Worm (Caenorhabditis elegans) whole organism, L4 larva: ENCODE measurements around the gene ppk-2.

Experiments used
- F10B5.3 ChIP-seq: sonication (generic microtip); optimal IDR thresholded peaks from 2 replicates; lab custom pipeline; 2016; ENCODE audit warnings: mild to moderate bottlenecking, missing genetic modification characterization, missing compliant biosample characterization
- F26F4.8 ChIP-seq: fragments of 200-800 bp; sonication (Bioruptor generic); conservative IDR thresholded peaks from 2 replicates; pipeline ENCODE4 v1.3.6; 2022; ENCODE audit warnings: missing genetic modification characterization, missing compliant biosample characterization
- R02D3.7 ChIP-seq: fragments of 150-350 bp; sonication (generic microtip); optimal IDR thresholded peaks from 3 replicates; lab custom pipeline; 2014; ENCODE audit warnings: missing biosample characterization, missing genetic modification characterization
- Y5F2A.4 ChIP-seq: fragments of 200-800 bp; sonication (Bioruptor generic); optimal IDR thresholded peaks from 2 replicates; lab custom pipeline; 2018; ENCODE audit warnings: mild to moderate bottlenecking, missing genetic modification characterization, missing compliant biosample characterization
- ZK546.5 ChIP-seq, 2 experiments: sonication (generic microtip); optimal IDR thresholded peaks; 2 replicates each; lab custom pipeline; 2017; ENCODE audit warnings: missing biosample characterization in 2 of 2, missing genetic modification characterization in 2 of 2
- arid-1 ChIP-seq: fragments of 200-800 bp; sonication (Bioruptor generic); conservative IDR thresholded peaks from 2 replicates; pipeline ENCODE4 v1.3.6; 2022; ENCODE audit warnings: missing genetic modification reagents, missing genetic modification characterization, missing compliant biosample characterization
- ceh-44 ChIP-seq: fragments of 200-800 bp; sonication (Bioruptor generic); IDR thresholded peaks from 2 replicates; pipeline ENCODE4 v1.3.6; 2022; ENCODE audit warnings: missing genetic modification reagents, missing genetic modification characterization, missing compliant biosample characterization
- ceh-62 ChIP-seq: sonication (generic microtip); optimal IDR thresholded peaks from 2 replicates; lab custom pipeline; 2017; ENCODE audit warnings: missing biosample characterization, missing genetic modification characterization
- ceh-82 ChIP-seq: sonication (generic microtip); optimal IDR thresholded peaks from 2 replicates; lab custom pipeline; 2017; ENCODE audit warnings: missing biosample characterization, missing genetic modification characterization
- ces-1 ChIP-seq: fragments of 150-350 bp; sonication (generic microtip); optimal IDR thresholded peaks from 4 replicates; lab custom pipeline; 2014; ENCODE audit warnings: missing biosample characterization, missing genetic modification reagents, missing genetic modification characterization
- daf-12 ChIP-seq: fragments of 150-350 bp; optimal IDR thresholded peaks from 2 replicates; lab custom pipeline; 2014; ENCODE audit warnings: missing biosample characterization, missing genetic modification reagents, missing genetic modification characterization
- daf-8 ChIP-seq: fragments of 200-800 bp; sonication (Bioruptor generic); IDR thresholded peaks from 2 replicates; pipeline ENCODE4 v1.3.6; 2022; ENCODE audit warnings: missing genetic modification characterization, missing compliant biosample characterization
- dmd-6 ChIP-seq: fragments of 200-800 bp; sonication (Bioruptor generic); IDR thresholded peaks from 2 replicates; pipeline ENCODE4 v1.3.6; 2022; ENCODE audit warnings: missing genetic modification reagents, missing genetic modification characterization, missing compliant biosample characterization
- dmd-8 ChIP-seq: fragments of 200-800 bp; sonication (Bioruptor generic); IDR thresholded peaks from 2 replicates; pipeline ENCODE4 v1.3.6; 2022; ENCODE audit warnings: missing genetic modification characterization, missing compliant biosample characterization
- duxl-1 ChIP-seq: sonication (generic microtip); optimal IDR thresholded peaks from 2 replicates; lab custom pipeline; 2016; ENCODE audit warnings: mild to moderate bottlenecking, missing genetic modification characterization, moderate library complexity, missing compliant biosample characterization; ENCODE audit not compliant: poor library complexity
- dve-1 ChIP-seq: sonication (generic microtip); optimal IDR thresholded peaks from 2 replicates; lab custom pipeline; 2017; ENCODE audit warnings: antibody characterized with exemption, mild to moderate bottlenecking, missing genetic modification characterization, missing compliant biosample characterization; ENCODE audit not compliant: insufficient read depth
- egl-43 ChIP-seq: fragments of 200-800 bp; sonication (Bioruptor generic); IDR thresholded peaks from 2 replicates; pipeline ENCODE4 v1.3.6; 2022; ENCODE audit warnings: missing genetic modification reagents, missing genetic modification characterization, missing compliant biosample characterization
- fkh-10 ChIP-seq: fragments of 150-350 bp; optimal IDR thresholded peaks from 2 replicates; lab custom pipeline; 2014; ENCODE audit warnings: missing biosample characterization, missing genetic modification reagents, missing genetic modification characterization
- fos-1 ChIP-seq: fragments of 150-350 bp; optimal IDR thresholded peaks from 2 replicates; lab custom pipeline; 2014; ENCODE audit warnings: missing biosample characterization, missing genetic modification characterization
- hif-1 ChIP-seq, 2 experiments: sonication (generic microtip); optimal IDR thresholded peaks; 2 replicates each; lab custom pipeline; 2016 to 2017; ENCODE audit warnings: missing compliant biosample characterization in 2 of 2, missing genetic modification characterization in 2 of 2, missing genetic modification reagents in 2 of 2, missing genotype in 2 of 2, mild to moderate bottlenecking in 1 of 2
- lin-1 ChIP-seq: fragments of 200-800 bp; sonication (Bioruptor generic); IDR thresholded peaks from 2 replicates; pipeline ENCODE4 v1.3.6; 2022; ENCODE audit warnings: missing genetic modification reagents, missing genetic modification characterization, missing compliant biosample characterization
- lin-15B ChIP-seq: fragments of 150-350 bp; sonication (generic microtip); optimal IDR thresholded peaks from 3 replicates; lab custom pipeline; 2014; ENCODE audit warnings: missing biosample characterization, missing genetic modification characterization
- lin-39 ChIP-seq: fragments of 150-350 bp; optimal IDR thresholded peaks from 2 replicates; lab custom pipeline; 2014; ENCODE audit warnings: missing biosample characterization, missing genetic modification reagents, missing genetic modification characterization
- lsy-2 ChIP-seq, 2 experiments: fragments of 150-350 bp in 1 of 2; sonication (generic microtip) in 1 of 2; optimal IDR thresholded peaks; 2 replicates each; lab custom pipeline; 2014 to 2017; ENCODE audit warnings: missing biosample characterization in 2 of 2, missing genetic modification characterization in 2 of 2
- madf-9 ChIP-seq: fragments of 200-800 bp; sonication (Bioruptor generic); conservative IDR thresholded peaks from 2 replicates; pipeline ENCODE4 v1.3.6; 2022; ENCODE audit warnings: missing genetic modification reagents, missing genetic modification characterization, missing compliant biosample characterization
- mxl-3 ChIP-seq: fragments of 200-800 bp; sonication (Bioruptor generic); optimal IDR thresholded peaks from 2 replicates; lab custom pipeline; 2018; ENCODE audit warnings: mild to moderate bottlenecking, missing genetic modification characterization, missing compliant biosample characterization
- nhr-10 ChIP-seq: fragments of 150-350 bp; optimal IDR thresholded peaks from 2 replicates; lab custom pipeline; 2014; ENCODE audit warnings: missing biosample characterization, missing genetic modification characterization
- nhr-102 ChIP-seq: sonication (generic microtip); optimal IDR thresholded peaks from 2 replicates; lab custom pipeline; 2016; ENCODE audit warnings: mild to moderate bottlenecking, missing genetic modification characterization, moderate library complexity, missing compliant biosample characterization
- nhr-11 ChIP-seq: fragments of 150-350 bp; optimal IDR thresholded peaks from 2 replicates; lab custom pipeline; 2014; ENCODE audit warnings: missing biosample characterization, missing genetic modification characterization
- nhr-237 ChIP-seq: sonication (generic microtip); optimal IDR thresholded peaks from 2 replicates; lab custom pipeline; 2017; ENCODE audit warnings: missing biosample characterization, missing genetic modification characterization
- nhr-25 ChIP-seq: sonication (generic microtip); optimal IDR thresholded peaks from 2 replicates; lab custom pipeline; 2017; ENCODE audit warnings: missing genetic modification characterization, mild to moderate bottlenecking, missing compliant biosample characterization, antibody characterized with exemption, moderate library complexity, borderline replicate concordance; ENCODE audit not compliant: insufficient read depth
- nhr-42 ChIP-seq: fragments of 200-800 bp; sonication (Bioruptor generic); IDR thresholded peaks from 2 replicates; pipeline ENCODE4 v1.3.6; 2022; ENCODE audit warnings: missing genetic modification characterization, missing compliant biosample characterization
- nhr-48 ChIP-seq: sonication (generic microtip); optimal IDR thresholded peaks from 2 replicates; lab custom pipeline; 2016; ENCODE audit warnings: mild to moderate bottlenecking, missing genetic modification characterization, missing compliant biosample characterization
- nhr-6 ChIP-seq: fragments of 150-350 bp; optimal IDR thresholded peaks from 2 replicates; lab custom pipeline; 2014; ENCODE audit warnings: missing biosample characterization, missing genetic modification characterization
- nhr-76 ChIP-seq: fragments of 150-350 bp; optimal IDR thresholded peaks from 2 replicates; lab custom pipeline; 2014; ENCODE audit warnings: missing biosample characterization, missing genetic modification characterization
- nhr-77 ChIP-seq: fragments of 150-350 bp; optimal IDR thresholded peaks from 2 replicates; lab custom pipeline; 2014; ENCODE audit warnings: missing biosample characterization, missing genetic modification characterization
- pha-4 ChIP-seq, 2 experiments: fragments of 150-350 bp in 1 of 2; fragments of 200-800 bp in 1 of 2; sonication (Bioruptor generic) in 1 of 2; IDR thresholded peaks in 1 of 2; optimal IDR thresholded peaks in 1 of 2; 2 replicates each; pipeline versions ENCODE4 v1.3.6 to Lab custom; 2014 to 2022; ENCODE audit warnings: missing genetic modification characterization in 2 of 2, missing genetic modification reagents in 2 of 2, missing biosample characterization in 1 of 2, missing compliant biosample characterization in 1 of 2
- pqm-1 ChIP-seq: sonication (generic microtip); optimal IDR thresholded peaks from 2 replicates; lab custom pipeline; 2017; ENCODE audit warnings: missing biosample characterization, missing genetic modification characterization
- rbr-2 ChIP-seq: sonication (generic microtip); optimal IDR thresholded peaks from 2 replicates; lab custom pipeline; 2016; ENCODE audit warnings: missing genotype, missing genetic modification characterization, missing compliant biosample characterization
- sdz-12 ChIP-seq: fragments of 200-800 bp; sonication (Bioruptor generic); optimal IDR thresholded peaks from 2 replicates; lab custom pipeline; 2018; ENCODE audit warnings: mild to moderate bottlenecking, missing genetic modification characterization, missing compliant biosample characterization
- skn-1 ChIP-seq: fragments of 150-350 bp; optimal IDR thresholded peaks from 2 replicates; lab custom pipeline; 2014; ENCODE audit warnings: missing biosample characterization, missing genetic modification characterization
- snpc-4 ChIP-seq: fragments of 150-350 bp; optimal IDR thresholded peaks from 2 replicates; lab custom pipeline; 2014; ENCODE audit warnings: missing biosample characterization, missing genetic modification characterization
- tag-97 ChIP-seq: fragments of 200-800 bp; sonication (Bioruptor generic); IDR thresholded peaks from 2 replicates; pipeline ENCODE4 v1.3.6; 2022; ENCODE audit warnings: missing genetic modification characterization, missing compliant biosample characterization
- unc-130 ChIP-seq: sonication (generic microtip); optimal IDR thresholded peaks from 2 replicates; lab custom pipeline; 2016; ENCODE audit warnings: missing genetic modification reagents, missing genetic modification characterization, missing compliant biosample characterization
- unc-39 ChIP-seq: sonication (generic microtip); optimal IDR thresholded peaks from 2 replicates; lab custom pipeline; 2017; ENCODE audit warnings: missing biosample characterization, missing genetic modification characterization
- unc-62 ChIP-seq, 3 experiments: fragments of 150-350 bp in 1 of 3; sonication (generic microtip); optimal IDR thresholded peaks in 2 of 3; peaks in 1 of 3; 1 replicate in 1 of 3; 2 replicates in 2 of 3; lab custom pipeline; 2014 to 2017; ENCODE audit warnings: missing biosample characterization in 3 of 3, missing genetic modification characterization in 3 of 3, missing genetic modification reagents in 3 of 3, missing genotype in 1 of 3
- zag-1 ChIP-seq: fragments of 150-350 bp; optimal IDR thresholded peaks from 2 replicates; lab custom pipeline; 2014; ENCODE audit warnings: missing biosample characterization, missing genetic modification characterization
- zip-11 ChIP-seq: fragments of 200-800 bp; sonication (Bioruptor generic); IDR thresholded peaks from 2 replicates; pipeline ENCODE4 v1.3.6; 2022; ENCODE audit warnings: missing genetic modification characterization, missing compliant biosample characterization
- zip-2 ChIP-seq: fragments of 150-350 bp; optimal IDR thresholded peaks from 2 replicates; lab custom pipeline; 2014; ENCODE audit warnings: missing biosample characterization, missing genetic modification characterization
- ztf-11 ChIP-seq: fragments of 150-350 bp; optimal IDR thresholded peaks from 2 replicates; lab custom pipeline; 2014; ENCODE audit warnings: missing biosample characterization, missing genetic modification characterization
- ztf-7 ChIP-seq: fragments of 150-350 bp; optimal IDR thresholded peaks from 2 replicates; lab custom pipeline; 2014; ENCODE audit warnings: missing biosample characterization, missing genetic modification characterization

The ppk-2 gene

ce11 chrIII:2151480-2151995, 49.4 kb downstream of the ppk-2 start, which contains the start of gene gcn-1:
gcn-1 (plus strand) TSS chrIII:2151945.
- TF ChIP-seq nhr-10 (tag; lab: Kevin White, UChicago), result no peak
- TF ChIP-seq sdz-12 (GFP tag; lab: Kevin White, UChicago), result no peak
- no peak for TF ChIP-seq dmd-6 (GFP tag; lab: Robert Waterston, UW)
- no peak for TF ChIP-seq pqm-1 (tag; lab: Kevin White, UChicago)
- TF ChIP-seq nhr-48 (tag; lab: Kevin White, UChicago), result no peak
- TF ChIP-seq duxl-1 (tag; lab: Kevin White, UChicago), result peak; percentile 73
- TF ChIP-seq snpc-4 (tag; lab: Kevin White, UChicago), result no peak
- peak; percentile 53 for TF ChIP-seq ces-1 (GFP tag; lab: Kevin White, UChicago)
- TF ChIP-seq rbr-2 (tag; lab: Kevin White, UChicago), result peak; percentile 8
- TF ChIP-seq zip-11 (GFP tag; lab: Robert Waterston, UW), result no peak
- no peak for TF ChIP-seq nhr-11 (tag; lab: Kevin White, UChicago)
- TF ChIP-seq ztf-7 (tag; lab: Kevin White, UChicago), result no peak
- no peak for TF ChIP-seq nhr-42 (GFP tag; lab: Robert Waterston, UW)
- no peak for TF ChIP-seq madf-9 (GFP tag; lab: Robert Waterston, UW)
- TF ChIP-seq F26F4.8 (GFP tag; lab: Robert Waterston, UW), result no peak
- no peak for TF ChIP-seq daf-12 (tag; lab: Kevin White, UChicago)
- peak in 1 of 2 experiments; percentile 16 for TF ChIP-seq hif-1 (tag; optimal IDR thresholded peaks at IDR 0.05; lab: Kevin White, UChicago)
- TF ChIP-seq fkh-10, result peak; percentile 45
- TF ChIP-seq mxl-3 (GFP tag; lab: Kevin White, UChicago), result no peak
- no peak for TF ChIP-seq dmd-8 (GFP tag; lab: Robert Waterston, UW)
- no peak for TF ChIP-seq zip-2 (tag; lab: Kevin White, UChicago)
- TF ChIP-seq arid-1 (GFP tag; lab: Robert Waterston, UW), result peak; percentile 85
- TF ChIP-seq nhr-102 (tag; lab: Kevin White, UChicago), result peak; percentile 9
- TF ChIP-seq lsy-2 (tag; optimal IDR thresholded peaks at IDR 0.05; lab: Kevin White, UChicago), result peak in 1 of 2 experiments; percentile 87
- TF ChIP-seq ceh-62 (tag; lab: Kevin White, UChicago), result no peak
- TF ChIP-seq tag-97 (GFP tag; lab: Robert Waterston, UW), result no peak
- no peak for TF ChIP-seq daf-8 (GFP tag; lab: Robert Waterston, UW)
- TF ChIP-seq dve-1 (tag; lab: Kevin White, UChicago), result peak; percentile 57
- TF ChIP-seq nhr-6 (tag; lab: Kevin White, UChicago), result no peak
- no peak for TF ChIP-seq fos-1 (tag; lab: Kevin White, UChicago)
- TF ChIP-seq unc-62 (GFP tag; optimal IDR thresholded peaks at IDR 0.05 in 1 of 2; lab: Kevin White, UChicago), result peak in 1 of 2 experiments; percentile 82
- no peak for TF ChIP-seq unc-62 (tag; optimal IDR thresholded peaks at IDR 0.05; lab: Kevin White, UChicago)
- no peak for TF ChIP-seq ceh-82 (tag; lab: Kevin White, UChicago)
- no peak for TF ChIP-seq skn-1 (tag; lab: Kevin White, UChicago)
- TF ChIP-seq egl-43, result no peak
- TF ChIP-seq zag-1 (tag; lab: Kevin White, UChicago), result no peak
- TF ChIP-seq nhr-25 (tag; lab: Kevin White, UChicago), result no peak
- TF ChIP-seq nhr-237 (tag; lab: Kevin White, UChicago), result no peak
- no peak for TF ChIP-seq nhr-77 (tag; lab: Kevin White, UChicago)
- TF ChIP-seq nhr-76 (tag; lab: Kevin White, UChicago), result no peak
- peak; percentile 13; the same call in 1 of the 2 replicates for TF ChIP-seq pha-4 (GFP tag; IDR thresholded peaks at IDR 0.05; lab: Robert Waterston, UW)
- no peak for TF ChIP-seq pha-4 (tag; optimal IDR thresholded peaks at IDR 0.05; lab: Kevin White, UChicago)
- no peak for TF ChIP-seq lin-1 (GFP tag; lab: Robert Waterston, UW)
- TF ChIP-seq ZK546.5 (tag; optimal IDR thresholded peaks at IDR 0.05; lab: Kevin White, UChicago), result no peak
- no peak for TF ChIP-seq Y5F2A.4 (GFP tag; lab: Kevin White, UChicago)
- no peak for TF ChIP-seq unc-130 (GFP tag; lab: Kevin White, UChicago)
- no peak for TF ChIP-seq lin-15B
- TF ChIP-seq lin-39 (tag; lab: Kevin White, UChicago), result no peak
- no peak for TF ChIP-seq ztf-11 (tag; lab: Kevin White, UChicago)
- TF ChIP-seq unc-39, result no peak
- no peak for TF ChIP-seq F10B5.3 (tag; lab: Kevin White, UChicago)
- TF ChIP-seq ceh-44 (GFP tag; lab: Robert Waterston, UW), result no peak
- no peak for TF ChIP-seq R02D3.7 (tag; lab: Kevin White, UChicago)
